Worm (Caenorhabditis elegans): ENCODE results near the gene gmap-2.

- TF ChIP-seq egl-27 (tag; optimal IDR thresholded peaks at IDR 0.05): no peak
- TF ChIP-seq F26F4.8 (GFP tag; conservative IDR thresholded peaks at IDR 0.05): no peak
- TF ChIP-seq nhr-25 (tag; optimal IDR thresholded peaks at IDR 0.05; ENCODE audit: borderline replicate concordance, insufficient read depth): no peak
Measured at ce11 chrX:12907502-12907901, 35.6 kb downstream of the gmap-2 start, which contains the start of gene pqn-18.

Measured in whole organism, L4 larva.